Worm (Caenorhabditis elegans): Measurements from ENCODE around the gene bpnt-1.

Gene bpnt-1

DNA sequence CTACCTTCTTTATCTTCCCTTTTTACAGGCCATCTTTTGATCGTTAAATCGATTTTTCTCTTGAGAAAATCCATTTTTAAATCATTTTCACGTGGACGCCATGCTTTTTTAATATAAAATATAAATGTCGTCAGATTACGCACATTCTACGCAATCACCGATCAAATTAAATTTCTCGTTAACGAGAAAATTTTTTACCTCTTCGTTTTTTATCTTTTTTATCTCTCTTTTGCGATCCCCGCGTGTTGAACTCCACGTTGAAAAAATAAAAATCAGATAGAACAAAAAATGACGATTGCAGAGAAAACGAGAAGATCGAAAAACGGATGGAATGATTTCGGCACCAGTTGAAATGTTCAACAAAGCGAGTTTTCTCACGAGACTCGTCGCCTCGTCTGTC is at the start of gene bpnt-1:
Gene bpnt-1, plus strand, starts transcription at position 301 of the 400 bp plus-strand sequence.
- no peak for TF ChIP-seq elt-3 (tag; optimal IDR thresholded peaks at IDR 0.05)
- no peak for TF ChIP-seq nhr-237 (tag; optimal IDR thresholded peaks at IDR 0.05)
- peak; percentile 12 for TF ChIP-seq C34F6.9 (tag; optimal IDR thresholded peaks at IDR 0.05)
- no peak for TF ChIP-seq nhr-6 (tag; optimal IDR thresholded peaks at IDR 0.05)
- TF ChIP-seq nhr-10 (tag; optimal IDR thresholded peaks at IDR 0.05): no peak
- TF ChIP-seq Y55F3AM.14 (GFP tag; optimal IDR thresholded peaks at IDR 0.05): no peak
- no peak for TF ChIP-seq mbf-1 (tag; optimal IDR thresholded peaks at IDR 0.05)
- TF ChIP-seq unc-39 (tag; optimal IDR thresholded peaks at IDR 0.05): no peak
- no peak for TF ChIP-seq ceh-16 (tag; optimal IDR thresholded peaks at IDR 0.05)
- no peak for TF ChIP-seq egl-27 (tag; optimal IDR thresholded peaks at IDR 0.05)
- TF ChIP-seq lin-39 (tag; optimal IDR thresholded peaks at IDR 0.05): no peak
- TF ChIP-seq nhr-21 (tag; optimal IDR thresholded peaks at IDR 0.05): peak; percentile 27
- TF ChIP-seq ZK546.5 (tag; optimal IDR thresholded peaks at IDR 0.05): no peak
- no peak for TF ChIP-seq alr-1 (tag; optimal IDR thresholded peaks at IDR 0.05)
- TF ChIP-seq sma-9 (GFP tag; optimal IDR thresholded peaks at IDR 0.05): peak; percentile 14
- no peak for TF ChIP-seq sma-9 (tag; optimal IDR thresholded peaks at IDR 0.05)
- no peak for TF ChIP-seq lin-13 (GFP tag; optimal IDR thresholded peaks at IDR 0.05)
- no peak for TF ChIP-seq sem-4 (tag; optimal IDR thresholded peaks at IDR 0.05)
- TF ChIP-seq fos-1 (tag; optimal IDR thresholded peaks at IDR 0.05): no peak
- TF ChIP-seq lin-11 (tag; optimal IDR thresholded peaks at IDR 0.05): no peak

DNA sequence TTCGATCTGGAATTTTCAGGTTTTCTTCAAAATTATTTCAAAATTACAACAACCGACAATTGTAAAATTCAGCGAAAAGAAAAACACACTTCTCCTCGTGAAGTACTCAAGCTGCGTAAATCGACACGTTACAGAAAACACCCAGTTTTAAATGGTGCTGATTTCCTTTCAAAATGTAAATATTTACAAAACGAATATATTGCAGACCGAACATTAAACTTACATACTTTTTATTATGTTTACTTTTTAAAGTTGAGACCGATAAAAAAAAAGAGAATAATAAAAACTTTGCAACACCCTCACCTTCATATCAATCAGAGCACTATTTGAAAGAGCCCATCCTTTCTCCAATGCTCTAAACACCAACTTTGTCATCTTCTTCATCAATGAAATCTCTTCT is 49.2 kb upstream of the bpnt-1 start:
- TF ChIP-seq peb-1 (tag; optimal IDR thresholded peaks at IDR 0.05) (no peak), zag-1 (tag; optimal IDR thresholded peaks at IDR 0.05) (no peak), gmeb-1 (tag; optimal IDR thresholded peaks at IDR 0.05) (no peak), sma-3 (GFP tag; optimal IDR thresholded peaks at IDR 0.05) (no peak), nhr-10 (tag; optimal IDR thresholded peaks at IDR 0.05) (no peak), mab-5 (tag; optimal IDR thresholded peaks at IDR 0.05) (no peak), nhr-6 (tag; optimal IDR thresholded peaks at IDR 0.05) (no peak)

ce11 chrII:4372406-4372805 is 47.6 kb upstream of the bpnt-1 start, which contains the start of gene paic-1:
Gene paic-1 (minus strand): TSS chrII:4372525.
- TF ChIP-seq nhr-6 (tag; optimal IDR thresholded peaks at IDR 0.05): no peak
- TF ChIP-seq crh-2 (tag; optimal IDR thresholded peaks at IDR 0.05): peak; percentile 3
- TF ChIP-seq fos-1 (tag; optimal IDR thresholded peaks at IDR 0.05): peak; percentile 57

ce11 chrII:4372867-4373397 is 47.1 kb upstream of the bpnt-1 start:
- no peak for TF ChIP-seq nhr-21 (tag; optimal IDR thresholded peaks at IDR 0.05)

DNA sequence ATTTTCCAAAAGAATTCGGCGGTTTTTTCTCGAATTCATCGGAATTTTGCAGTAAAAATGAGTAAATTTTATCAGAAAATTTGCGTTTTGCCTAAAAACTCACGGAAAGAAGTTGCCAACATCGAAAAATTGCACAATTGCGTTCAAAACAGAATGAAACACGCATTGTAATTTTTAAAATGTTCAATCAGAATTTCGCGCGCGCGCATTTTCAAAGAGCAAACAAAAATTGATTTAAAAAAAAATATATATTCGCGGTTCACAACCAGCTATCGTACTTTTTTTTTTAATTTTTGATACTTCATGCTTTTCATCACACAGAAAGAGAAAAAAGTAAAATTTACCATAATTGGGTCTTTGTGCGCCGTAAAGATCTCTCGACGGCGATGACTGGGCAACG is 45.2 kb upstream of the bpnt-1 start:
- TF ChIP-seq ztf-4 (tag; optimal IDR thresholded peaks at IDR 0.05) (no peak), mdl-1 (tag; optimal IDR thresholded peaks at IDR 0.05) (no peak), elt-1 (tag; optimal IDR thresholded peaks at IDR 0.05) (no peak), nhr-129 (tag; optimal IDR thresholded peaks at IDR 0.05) (no peak), C34F6.9 (tag; optimal IDR thresholded peaks at IDR 0.05) (no peak), fos-1 (tag; optimal IDR thresholded peaks at IDR 0.05) (no peak), unc-55 (GFP tag; optimal IDR thresholded peaks at IDR 0.05) (no peak)

- TF ChIP-seq snpc-4 (tag; optimal IDR thresholded peaks at IDR 0.05) (peak; percentile 67), mdl-1 (tag; optimal IDR thresholded peaks at IDR 0.05) (peak; percentile 52 to 96), mbf-1 (tag; optimal IDR thresholded peaks at IDR 0.05) (no peak), ceh-82 (tag; optimal IDR thresholded peaks at IDR 0.05) (peak; percentile 70), lin-11 (tag; optimal IDR thresholded peaks at IDR 0.05) (peak; percentile 85), ceh-16 (tag; optimal IDR thresholded peaks at IDR 0.05) (peak; percentile 72), nhr-11 (tag; optimal IDR thresholded peaks at IDR 0.05) (no peak), sma-3 (GFP tag; optimal IDR thresholded peaks at IDR 0.05) (peak; percentile 92), nhr-25 (tag; optimal IDR thresholded peaks at IDR 0.05) (peak; percentile 96), nhr-21 (tag; optimal IDR thresholded peaks at IDR 0.05) (peak; percentile 88), lin-39 (tag; optimal IDR thresholded peaks at IDR 0.05) (no peak), nhr-12 (tag; optimal IDR thresholded peaks at IDR 0.05) (no peak), unc-39 (tag; optimal IDR thresholded peaks at IDR 0.05) (no peak), crh-2 (tag; optimal IDR thresholded peaks at IDR 0.05) (peak; percentile 86), nhr-10 (tag; optimal IDR thresholded peaks at IDR 0.05) (no peak), F13H6.1 (tag; optimal IDR thresholded peaks at IDR 0.05) (peak; percentile 97), lsy-2 (tag; optimal IDR thresholded peaks at IDR 0.05) (peak; percentile 98 to 99), nhr-6 (tag; optimal IDR thresholded peaks at IDR 0.05) (peak; percentile 85), ztf-11 (tag; optimal IDR thresholded peaks at IDR 0.05) (no peak), nhr-237 (tag; optimal IDR thresholded peaks at IDR 0.05) (peak; percentile 18), gmeb-1 (tag; optimal IDR thresholded peaks at IDR 0.05) (peak; percentile 89), elt-1 (tag; optimal IDR thresholded peaks at IDR 0.05) (no peak), Y55F3AM.14 (GFP tag; optimal IDR thresholded peaks at IDR 0.05) (peak; percentile 95), fos-1 (tag; optimal IDR thresholded peaks at IDR 0.05) (peak; percentile 77), ztf-1 (GFP tag; conservative IDR thresholded peaks at IDR 0.05) (no peak), sem-4 (tag; optimal IDR thresholded peaks at IDR 0.05) (peak; percentile 91)
Observed at ce11 chrII:4376295-4377172, 43.5 kb upstream of the bpnt-1 start, which contains the start of gene ntl-2. Gene ntl-2 (minus strand): TSS chrII:4376465.
